Fruit fly (Drosophila melanogaster) whole organism, embryonic: ENCODE results near the gene CG17786.

Experiments
- Abd-B ChIP-seq: fragments of 200-800 bp; sonication (Bioruptor generic); optimal IDR thresholded peaks from 2 replicates; lab custom pipeline; 2018; ENCODE audit warnings: missing biosample characterization, mild to moderate bottlenecking, missing genetic modification characterization, moderate library complexity
- Atf3 ChIP-seq: fragments of 200-800 bp; sonication (Bioruptor generic); optimal IDR thresholded peaks from 3 replicates; lab custom pipeline; 2016; ENCODE audit warnings: missing biosample characterization, missing genetic modification characterization
- CG12236 ChIP-seq: fragments of 200-800 bp; sonication (Bioruptor generic); optimal IDR thresholded peaks from 2 replicates; lab custom pipeline; 2016; ENCODE audit warnings: missing biosample characterization, missing genetic modification characterization
- CG13424 ChIP-seq: fragments of 200-800 bp; sonication (Bioruptor generic); optimal IDR thresholded peaks from 2 replicates; lab custom pipeline; 2019; ENCODE audit warnings: missing biosample characterization, mild to moderate bottlenecking, missing genetic modification characterization, moderate library complexity
- CG13624 ChIP-seq: fragments of 200-800 bp; sonication (Bioruptor generic); optimal IDR thresholded peaks from 2 replicates; lab custom pipeline; 2016; ENCODE audit warnings: missing biosample characterization, missing genetic modification characterization
- CG15479 ChIP-seq: fragments of 200-800 bp; sonication (Bioruptor generic); optimal IDR thresholded peaks from 3 replicates; lab custom pipeline; 2019; ENCODE audit warnings: missing biosample characterization, mild to moderate bottlenecking, missing genetic modification characterization, moderate library complexity
- CG17385 ChIP-seq: fragments of 200-800 bp; sonication (Bioruptor generic); optimal IDR thresholded peaks from 3 replicates; lab custom pipeline; 2018; ENCODE audit warnings: missing biosample characterization, mild to moderate bottlenecking, missing genetic modification characterization
- CG17802 ChIP-seq: fragments of 200-800 bp; sonication (Bioruptor generic); optimal IDR thresholded peaks from 2 replicates; lab custom pipeline; 2018; ENCODE audit warnings: missing biosample characterization, mild to moderate bottlenecking, missing genetic modification characterization, moderate library complexity
- CG18764 ChIP-seq: fragments of 200-800 bp; sonication (Bioruptor generic); optimal IDR thresholded peaks from 3 replicates; lab custom pipeline; 2016; ENCODE audit warnings: missing biosample characterization, missing genetic modification characterization
- CG2199 ChIP-seq: fragments of 200-800 bp; sonication (Bioruptor generic); IDR thresholded peaks from 3 replicates; pipeline ENCODE4 v1.3.6; 2022; ENCODE audit warnings: missing biosample characterization, missing genetic modification characterization
- CG31388 ChIP-seq: fragments of 200-800 bp; sonication (Bioruptor generic); optimal IDR thresholded peaks from 2 replicates; lab custom pipeline; 2016; ENCODE audit warnings: missing biosample characterization, missing genetic modification characterization
- CG3281 ChIP-seq: fragments of 200-800 bp; sonication (Bioruptor generic); optimal IDR thresholded peaks from 3 replicates; lab custom pipeline; 2017; ENCODE audit warnings: missing biosample characterization, mild to moderate bottlenecking, missing genetic modification characterization
- CG34224 ChIP-seq: fragments of 200-800 bp; sonication (Bioruptor generic); IDR thresholded peaks from 3 replicates; pipeline ENCODE4 v1.3.6; 2022; ENCODE audit warnings: missing biosample characterization, missing genetic modification characterization; ENCODE audit not compliant: partially characterized antibody
- CG4282 ChIP-seq: fragments of 200-800 bp; sonication (Bioruptor generic); optimal IDR thresholded peaks from 2 replicates; lab custom pipeline; 2016; ENCODE audit warnings: missing biosample characterization, missing genetic modification characterization
- CG6272 ChIP-seq: fragments of 200-800 bp; sonication (Bioruptor generic); IDR thresholded peaks from 2 replicates; pipeline ENCODE4 v1.3.6; 2022; ENCODE audit warnings: missing biosample characterization, missing genetic modification characterization
- CG7987 ChIP-seq: fragments of 200-800 bp; sonication (Bioruptor generic); optimal IDR thresholded peaks from 2 replicates; lab custom pipeline; 2018; ENCODE audit warnings: missing biosample characterization, mild to moderate bottlenecking, missing genetic modification characterization, moderate library complexity
- CG8478 ChIP-seq: fragments of >200 bp; optimal IDR thresholded peaks from 2 replicates; lab custom pipeline; 2018
- Camta ChIP-seq: fragments of 200-800 bp; sonication (Bioruptor generic); optimal IDR thresholded peaks from 2 replicates; lab custom pipeline; 2016; ENCODE audit warnings: missing biosample characterization, missing genetic modification characterization
- Doc3 ChIP-seq: fragments of 200-800 bp; sonication (Bioruptor generic); IDR thresholded peaks from 3 replicates; pipeline ENCODE4 v1.3.6; 2022; ENCODE audit warnings: missing biosample characterization, missing genetic modification characterization; ENCODE audit not compliant: partially characterized antibody
- HHEX ChIP-seq: fragments of 200-800 bp; sonication (Bioruptor generic); optimal IDR thresholded peaks from 3 replicates; lab custom pipeline; 2017; ENCODE audit warnings: missing biosample characterization, mild to moderate bottlenecking, missing genetic modification characterization, missing genetic modification reagents
- Lhr ChIP-seq: fragments of 200-800 bp; sonication (Bioruptor generic); optimal IDR thresholded peaks from 3 replicates; lab custom pipeline; 2017; ENCODE audit warnings: mild to moderate bottlenecking, missing biosample characterization, missing genetic modification reagents, missing genetic modification characterization
- Nf-YC ChIP-seq: fragments of 200-800 bp; optimal IDR thresholded peaks from 3 replicates; lab custom pipeline; 2019; ENCODE audit warnings: missing biosample characterization, mild to moderate bottlenecking, missing genetic modification characterization, moderate library complexity
- Sin3A ChIP-seq: fragments of >200 bp; optimal IDR thresholded peaks from 2 replicates; lab custom pipeline; 2018
- Sry-δ ChIP-seq: fragments of 200-800 bp; sonication (Bioruptor generic); optimal IDR thresholded peaks from 2 replicates; lab custom pipeline; 2016; ENCODE audit warnings: missing biosample characterization, missing genetic modification characterization
- Stat92E ChIP-seq, 3 experiments: fragments of >200 bp in 2 of 3; fragments of 200-800 bp in 1 of 3; sonication (Bioruptor generic) in 1 of 3; optimal IDR thresholded peaks; 2 replicates each; lab custom pipeline; 2017 to 2019; ENCODE audit warnings: missing biosample characterization in 3 of 3, missing genetic modification characterization in 3 of 3, mild to moderate bottlenecking in 1 of 3, moderate library complexity in 1 of 3
- Vsx1 ChIP-seq: fragments of 200-800 bp; sonication (Bioruptor generic); optimal IDR thresholded peaks from 2 replicates; lab custom pipeline; 2017; ENCODE audit warnings: missing biosample characterization, mild to moderate bottlenecking, missing genetic modification characterization, missing genetic modification reagents
- ase ChIP-seq: fragments of 200-800 bp; sonication (Bioruptor generic); IDR thresholded peaks from 3 replicates; pipeline ENCODE4 v1.3.6; 2022; ENCODE audit warnings: missing biosample characterization, missing genetic modification characterization
- cg ChIP-seq: fragments of 200-800 bp; sonication (Bioruptor generic); optimal IDR thresholded peaks from 3 replicates; lab custom pipeline; 2019; ENCODE audit warnings: missing biosample characterization, mild to moderate bottlenecking, missing genetic modification characterization, moderate library complexity
- croc ChIP-seq: fragments of 200-800 bp; sonication (Bioruptor generic); conservative IDR thresholded peaks from 3 replicates; pipeline ENCODE4 v1.3.6; 2022; ENCODE audit warnings: missing biosample characterization, missing genetic modification characterization
- crp ChIP-seq, 2 experiments: fragments of 200-800 bp; sonication (Bioruptor generic); optimal IDR thresholded peaks; 2 replicates in 1 of 2; 3 replicates in 1 of 2; lab custom pipeline; 2017; ENCODE audit warnings: missing biosample characterization in 2 of 2, missing genetic modification characterization in 2 of 2, mild to moderate bottlenecking in 1 of 2, moderate library complexity in 1 of 2
- gro ChIP-seq: fragments of 200-800 bp; sonication (Bioruptor generic); optimal IDR thresholded peaks from 2 replicates; lab custom pipeline; 2016; ENCODE audit warnings: missing biosample characterization, missing genetic modification characterization
- mirr ChIP-seq: fragments of 200-800 bp; sonication (Bioruptor generic); optimal IDR thresholded peaks from 3 replicates; lab custom pipeline; 2018; ENCODE audit warnings: missing biosample characterization, mild to moderate bottlenecking, missing genetic modification characterization
- pita ChIP-seq: fragments of 200-800 bp; sonication (Bioruptor generic); optimal IDR thresholded peaks from 2 replicates; lab custom pipeline; 2017; ENCODE audit warnings: missing biosample characterization, mild to moderate bottlenecking, missing genetic modification characterization
- pum ChIP-seq: fragments of 200-800 bp; sonication (Bioruptor generic); optimal IDR thresholded peaks from 2 replicates; lab custom pipeline; 2016; ENCODE audit warnings: missing biosample characterization, missing genetic modification characterization
- sim ChIP-seq: fragments of 200-800 bp; sonication (Bioruptor generic); IDR thresholded peaks from 2 replicates; pipeline ENCODE4 v1.3.6; 2022; ENCODE audit warnings: missing biosample characterization, missing genetic modification characterization
- sr ChIP-seq: fragments of 200-800 bp; sonication (Bioruptor generic); IDR thresholded peaks from 3 replicates; pipeline ENCODE4 v1.3.6; 2022; ENCODE audit warnings: missing biosample characterization, missing genetic modification characterization
- tna ChIP-seq: fragments of 200-800 bp; sonication (Bioruptor generic); IDR thresholded peaks from 2 replicates; pipeline ENCODE4 v1.3.6; 2022; ENCODE audit warnings: missing biosample characterization, missing genetic modification characterization; ENCODE audit not compliant: partially characterized antibody
- zf30C ChIP-seq: fragments of 200-800 bp; sonication (Bioruptor generic); optimal IDR thresholded peaks from 3 replicates; lab custom pipeline; 2018; ENCODE audit warnings: missing biosample characterization, mild to moderate bottlenecking, missing genetic modification characterization

The CG17786 gene

dm6 chr3R:24221334-24222302 lies 3.1 kb upstream of the CG17786 start, which contains the start of gene twin (continued):
- peak; percentile 70 for TF ChIP-seq pum (GFP tag; lab: Kevin White, UChicago)
- TF ChIP-seq croc (GFP tag; lab: Robert Waterston, UW): no peak
- TF ChIP-seq pita: no peak
- TF ChIP-seq Abd-B (GFP tag; lab: Kevin White, UChicago): peak; percentile 80
- no peak for TF ChIP-seq CG6272 (GFP tag; lab: Robert Waterston, UW)
- TF ChIP-seq Lhr (GFP tag; lab: Kevin White, UChicago): no peak
- TF ChIP-seq CG31388 (GFP tag; lab: Kevin White, UChicago): no peak
- peak; percentile 35; the same call in 1 of the 2 replicates for TF ChIP-seq tna
- no peak for TF ChIP-seq Stat92E (GFP tag; optimal IDR thresholded peaks at IDR 0.05; lab: Kevin White, UChicago)
- no peak for TF ChIP-seq zf30C (GFP tag; lab: Kevin White, UChicago)
- no peak for TF ChIP-seq sim (GFP tag; lab: Robert Waterston, UW)
- peak; percentile 56 for TF ChIP-seq Nf-YC (tag; lab: Kevin White, UChicago)
- TF ChIP-seq CG17802 (tag; lab: Kevin White, UChicago): peak; percentile 14
- TF ChIP-seq Camta (GFP tag; lab: Kevin White, UChicago): peak; percentile 58
- peak; percentile 30 for TF ChIP-seq CG3281
- no peak for TF ChIP-seq mirr (GFP tag; lab: Kevin White, UChicago)
- TF ChIP-seq Doc3 (GFP tag; lab: Robert Waterston, UW): peak; percentile 63
- TF ChIP-seq ase (GFP tag; lab: Robert Waterston, UW): no peak
- TF ChIP-seq HHEX (GFP tag; lab: Kevin White, UChicago): peak; percentile 41
- peak; percentile 77 for TF ChIP-seq CG13424 (tag; lab: Kevin White, UChicago)
- TF ChIP-seq Vsx1: no peak
- TF ChIP-seq CG12236: peak; percentile 41
- peak; percentile 70 for TF ChIP-seq CG34224
- TF ChIP-seq CG7987: no peak
- TF ChIP-seq crp (GFP tag; optimal IDR thresholded peaks at IDR 0.05; lab: Kevin White, UChicago): no peak
- peak; percentile 39 for TF ChIP-seq gro (GFP tag; lab: Kevin White, UChicago)
- peak; percentile 56 for TF ChIP-seq CG18764 (GFP tag; lab: Kevin White, UChicago)
- peak; percentile 73 for TF ChIP-seq Sry-δ (GFP tag; lab: Kevin White, UChicago)
- peak; percentile 37 for TF ChIP-seq CG8478 (lab: Kevin White, UChicago)
- peak; percentile 30 for TF ChIP-seq Atf3
- TF ChIP-seq, all 482 proteins: peak for 273

- no peak for TF ChIP-seq CG13624 (GFP tag; lab: Kevin White, UChicago)
- peak; percentile 45 for TF ChIP-seq cg (GFP tag; lab: Kevin White, UChicago)
- TF ChIP-seq sr (GFP tag; lab: Robert Waterston, UW): 0 out of 3 replicates have a peak, but pooled peaks have one; percentile 38
- TF ChIP-seq CG4282 (GFP tag; lab: Kevin White, UChicago): no peak
- TF ChIP-seq CG15479 (GFP tag; lab: Kevin White, UChicago): peak; percentile 78
- peak; percentile 80 for TF ChIP-seq CG17385
- TF ChIP-seq CG2199: 0 out of 3 replicates have a peak, but pooled peaks have one; percentile 20
- peak; percentile 1 for TF ChIP-seq Sin3A
These were observed 2.3 kb upstream of the CG17786 start, which contains the start of gene cav for dm6 chr3R:24220845-24221244. cav (plus strand) TSS chr3R:24221103.
